ENCODE assay signal across 4 fruit fly cellular contexts in the genomic region with DNA sequence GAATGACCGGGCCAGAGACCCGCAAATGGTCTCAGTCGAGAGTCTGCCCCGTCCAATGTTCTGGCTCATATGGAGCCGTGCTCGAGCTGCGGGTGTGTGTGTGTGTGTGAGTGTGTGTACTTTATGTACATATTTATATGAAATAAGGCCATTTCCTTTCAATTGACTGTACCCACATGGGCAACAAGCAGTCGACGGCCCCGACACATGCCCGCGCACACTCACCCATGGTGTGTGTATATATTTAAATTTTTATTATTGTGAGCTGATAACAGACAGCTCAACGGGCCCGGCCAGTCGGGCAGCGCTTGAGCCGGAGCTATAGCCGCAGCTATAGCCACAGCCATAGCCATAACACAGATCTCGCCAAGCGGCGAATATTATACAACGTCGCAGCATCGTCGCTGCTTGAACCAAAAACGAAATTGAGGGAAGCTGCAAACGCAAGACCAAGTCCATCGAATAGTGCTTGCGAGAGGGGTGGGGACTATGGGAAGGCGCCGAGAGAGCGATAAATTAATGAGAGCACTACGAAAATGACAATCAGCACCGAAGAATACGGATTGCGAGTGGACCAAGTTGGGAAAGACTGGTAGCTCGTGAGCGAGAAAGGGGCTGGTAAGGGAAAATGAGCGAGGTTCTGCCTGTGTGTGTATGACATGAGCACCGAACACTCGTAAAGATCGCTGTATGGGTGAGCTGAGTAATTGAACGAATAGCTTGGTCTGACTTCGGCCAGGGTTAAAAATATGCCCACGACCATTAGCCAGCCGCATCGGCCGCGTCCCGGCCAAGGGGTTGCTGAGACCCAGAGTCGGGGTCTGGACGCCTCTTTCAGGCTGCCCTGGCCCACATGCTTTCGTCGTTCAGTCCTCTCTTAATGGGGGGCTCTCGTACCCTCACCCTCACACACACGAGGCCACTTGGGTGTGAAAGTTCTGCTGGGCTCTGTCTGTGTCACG.
TF ChIP-seq lines count a peak whose summit lies in the region.

No protein-coding gene starts in this region.

- no peak for TF ChIP-seq CTCF in whole organism, embryonic (GFP tag; optimal IDR thresholded peaks at IDR 0.05; lab: Kevin White, UChicago)

TF ChIP-seq in whole organism, adult, 20 proteins besides CTCF, POLR2A, EP300 and RAD21:
- TF ChIP-seq cnc (optimal IDR thresholded peaks at IDR 0.05; lab: Kevin White, UChicago): no peak
- TF ChIP-seq CG12768 (GFP tag; optimal IDR thresholded peaks at IDR 0.05; lab: Kevin White, UChicago): peak; percentile 87
TF ChIP-seq in whole organism, adult: peak in this region for 1.

TF ChIP-seq in whole organism, embryonic, 481 proteins besides CTCF, POLR2A, EP300 and RAD21 (continues in another document):
- no peak for TF ChIP-seq pzg (GFP tag; optimal IDR thresholded peaks at IDR 0.05; lab: Kevin White, UChicago)
- no peak for TF ChIP-seq Antp (GFP tag; optimal IDR thresholded peaks at IDR 0.05; lab: Kevin White, UChicago)
- TF ChIP-seq Ptx1 (GFP tag; IDR thresholded peaks at IDR 0.05; lab: Robert Waterston, UW): no peak
- TF ChIP-seq dati (GFP tag; IDR thresholded peaks at IDR 0.05; lab: Robert Waterston, UW): no peak
- TF ChIP-seq ERR (GFP tag; optimal IDR thresholded peaks at IDR 0.05; lab: Kevin White, UChicago): no peak
- no peak for TF ChIP-seq CG11456 (GFP tag; IDR thresholded peaks at IDR 0.05; lab: Robert Waterston, UW)
- TF ChIP-seq unc-4 (GFP tag; IDR thresholded peaks at IDR 0.05; lab: Robert Waterston, UW; ENCODE audit: partially characterized antibody): no peak
- TF ChIP-seq CG4282 (GFP tag; optimal IDR thresholded peaks at IDR 0.05; lab: Kevin White, UChicago): no peak
- TF ChIP-seq CG9797 (GFP tag; optimal IDR thresholded peaks at IDR 0.05; lab: Kevin White, UChicago): no peak
- no peak for TF ChIP-seq CG7786 (GFP tag; optimal IDR thresholded peaks at IDR 0.05; lab: Kevin White, UChicago)
- no peak for TF ChIP-seq CG17802 (tag; optimal IDR thresholded peaks at IDR 0.05; lab: Kevin White, UChicago)
- no peak for TF ChIP-seq CG10274 (GFP tag; optimal IDR thresholded peaks at IDR 0.05; lab: Kevin White, UChicago)
- no peak for TF ChIP-seq gcm2 (GFP tag; optimal IDR thresholded peaks at IDR 0.05; lab: Kevin White, UChicago)
- TF ChIP-seq CG31365 (tag; optimal IDR thresholded peaks at IDR 0.05; lab: Kevin White, UChicago): no peak
- peak; percentile 25 for TF ChIP-seq lab (GFP tag; optimal IDR thresholded peaks at IDR 0.05; lab: Kevin White, UChicago)
- no peak for TF ChIP-seq ham (GFP tag; IDR thresholded peaks at IDR 0.05; lab: Robert Waterston, UW)
- no peak for TF ChIP-seq Nf-YC (tag; optimal IDR thresholded peaks at IDR 0.05; lab: Kevin White, UChicago)
- TF ChIP-seq CG6654 (GFP tag; optimal IDR thresholded peaks at IDR 0.05; lab: Kevin White, UChicago): no peak
- peak; percentile 17 for TF ChIP-seq CG12769 (tag; optimal IDR thresholded peaks at IDR 0.05; lab: Kevin White, UChicago)
- TF ChIP-seq CG11398 (GFP tag; optimal IDR thresholded peaks at IDR 0.05; lab: Kevin White, UChicago): no peak
- no peak for TF ChIP-seq az2 (GFP tag; optimal IDR thresholded peaks at IDR 0.05; lab: Kevin White, UChicago)
- no peak for TF ChIP-seq CG8478 (optimal IDR thresholded peaks at IDR 0.05; lab: Kevin White, UChicago)
- TF ChIP-seq Myb (GFP tag; optimal IDR thresholded peaks at IDR 0.05; lab: Kevin White, UChicago): no peak
- TF ChIP-seq CG3281 (GFP tag; optimal IDR thresholded peaks at IDR 0.05; lab: Kevin White, UChicago): no peak
- TF ChIP-seq ind (GFP tag; optimal IDR thresholded peaks at IDR 0.05; lab: Kevin White, UChicago): no peak
- no peak for TF ChIP-seq CG8944 (GFP tag; optimal IDR thresholded peaks at IDR 0.05; lab: Kevin White, UChicago)
- TF ChIP-seq so (GFP tag; IDR thresholded peaks at IDR 0.05; lab: Robert Waterston, UW): no peak

TF ChIP-seq in whole organism, prepupa, 60 proteins besides CTCF, POLR2A, EP300 and RAD21:
- TF ChIP-seq svp (GFP tag; lab: Kevin White, UChicago) (peak; percentile 82), vri (GFP tag; optimal IDR thresholded peaks at IDR 0.05; lab: Kevin White, UChicago) (peak; percentile 3), dsx (GFP tag; optimal IDR thresholded peaks at IDR 0.05; lab: Kevin White, UChicago; ENCODE audit: poor library complexity, severe bottlenecking) (no peak), Eip78C (GFP tag; lab: Kevin White, UChicago) (peak; percentile 37), fkh (GFP tag; optimal IDR thresholded peaks at IDR 0.05; lab: Kevin White, UChicago) (peak; percentile 68)

TF ChIP-seq in whole organism, pupa, 21 proteins besides CTCF, POLR2A, EP300 and RAD21:
- no peak for TF ChIP-seq Pif1A (GFP tag; optimal IDR thresholded peaks at IDR 0.05; lab: Kevin White, UChicago)
- no peak for TF ChIP-seq rn (GFP tag; IDR thresholded peaks at IDR 0.05; lab: Robert Waterston, UW)
- peak; percentile 2 for TF ChIP-seq Pif1B (GFP tag; optimal IDR thresholded peaks at IDR 0.05; lab: Kevin White, UChicago)
- no peak for TF ChIP-seq CG32121 (GFP tag; IDR thresholded peaks at IDR 0.05; lab: Robert Waterston, UW)
- TF ChIP-seq CG4496 (GFP tag; IDR thresholded peaks at IDR 0.05; lab: Robert Waterston, UW): no peak
- peak; percentile 27 for TF ChIP-seq EcR (GFP tag; optimal IDR thresholded peaks at IDR 0.05; lab: Kevin White, UChicago)
